Fruit fly (Drosophila melanogaster): ENCODE data around the gene CG42446.

DNA sequence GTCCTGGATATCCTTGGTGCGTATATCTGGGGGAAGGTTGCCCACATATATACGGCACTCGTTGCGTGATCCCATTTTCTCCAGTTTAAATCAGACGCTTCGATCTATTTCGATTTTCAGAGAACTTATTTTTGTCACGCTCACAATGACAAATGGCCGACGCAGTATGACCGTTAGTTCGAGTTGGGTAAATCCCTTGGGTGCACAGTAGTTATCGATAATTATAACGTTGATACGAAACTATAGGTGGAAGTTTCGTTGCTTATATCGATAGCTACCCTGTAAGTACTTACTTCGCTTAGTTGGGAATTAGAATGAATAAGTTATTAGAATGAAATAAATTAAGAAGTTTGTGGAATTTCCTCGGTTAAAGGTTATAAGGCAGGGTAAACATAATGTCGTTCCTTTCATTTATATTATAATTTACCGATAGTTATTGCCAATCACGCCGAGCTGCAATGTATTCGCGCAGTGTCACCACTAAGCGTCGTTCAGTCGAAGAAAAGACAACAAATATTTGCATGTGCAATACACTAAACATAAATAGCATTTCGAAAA, 18.0 kb downstream of the CG42446 start, which contains the start of the genes SF2 and pad:
- TF ChIP-seq EcR (GFP tag; optimal IDR thresholded peaks at IDR 0.05) (no peak), psq (optimal IDR thresholded peaks at IDR 0.05) (no peak)
